Fruit fly (Drosophila melanogaster) whole organism, embryonic: Measurements from ENCODE around the gene snk.

ENCODE experiments used
- ATbp ChIP-seq: fragments of 200-800 bp; sonication (Bioruptor generic); optimal IDR thresholded peaks from 2 replicates; lab custom pipeline; 2017; ENCODE audit warnings: missing biosample characterization, mild to moderate bottlenecking, missing genetic modification characterization, missing genetic modification reagents
- Abd-B ChIP-seq: fragments of 200-800 bp; sonication (Bioruptor generic); optimal IDR thresholded peaks from 2 replicates; lab custom pipeline; 2018; ENCODE audit warnings: missing biosample characterization, mild to moderate bottlenecking, missing genetic modification characterization, moderate library complexity
- Ada2b ChIP-seq: fragments of 200-800 bp; sonication (Bioruptor generic); IDR thresholded peaks from 2 replicates; pipeline ENCODE4 v1.3.6; 2022; ENCODE audit warnings: missing biosample characterization, missing genetic modification characterization
- Aef1 ChIP-seq: fragments of 200-800 bp; sonication (Bioruptor generic); IDR thresholded peaks from 3 replicates; pipeline ENCODE4 v1.3.6; 2022; ENCODE audit warnings: missing biosample characterization, missing genetic modification characterization
- Asciz ChIP-seq: fragments of 200-800 bp; sonication (Bioruptor generic); optimal IDR thresholded peaks from 2 replicates; lab custom pipeline; 2017; ENCODE audit warnings: missing biosample characterization, mild to moderate bottlenecking, missing genetic modification characterization, missing genetic modification reagents
- BEAF-32 ChIP-seq: fragments of 200-800 bp; sonication (Bioruptor generic); optimal IDR thresholded peaks from 3 replicates; lab custom pipeline; 2017; ENCODE audit warnings: missing biosample characterization, missing genetic modification characterization, mild to moderate bottlenecking, moderate library complexity, missing genetic modification reagents
- Bdp1 ChIP-seq: fragments of 200-800 bp; sonication (Bioruptor generic); optimal IDR thresholded peaks from 3 replicates; lab custom pipeline; 2016; ENCODE audit warnings: missing biosample characterization, missing genetic modification characterization
- C15 ChIP-seq: fragments of 200-800 bp; sonication (Bioruptor generic); IDR thresholded peaks from 3 replicates; pipeline ENCODE4 v1.3.6; 2022; ENCODE audit warnings: missing biosample characterization, missing genetic modification characterization
- CG10979 ChIP-seq: fragments of 200-800 bp; sonication (Bioruptor generic); optimal IDR thresholded peaks from 2 replicates; lab custom pipeline; 2018; ENCODE audit warnings: missing biosample characterization, mild to moderate bottlenecking, missing genetic modification characterization, moderate library complexity
- CG11504 ChIP-seq: fragments of 200-800 bp; sonication (Bioruptor generic); optimal IDR thresholded peaks from 3 replicates; lab custom pipeline; 2019; ENCODE audit warnings: missing biosample characterization, mild to moderate bottlenecking, missing genetic modification characterization, moderate library complexity
- CG12942 ChIP-seq: fragments of 200-800 bp; sonication (Bioruptor generic); optimal IDR thresholded peaks from 3 replicates; lab custom pipeline; 2016; ENCODE audit warnings: missing biosample characterization, missing genetic modification characterization
- CG15514 ChIP-seq: fragments of 200-800 bp; sonication (Bioruptor generic); optimal IDR thresholded peaks from 3 replicates; lab custom pipeline; 2017; ENCODE audit warnings: missing biosample characterization, missing genetic modification characterization, mild to moderate bottlenecking, moderate library complexity, missing genetic modification reagents
- CG17385 ChIP-seq: fragments of 200-800 bp; sonication (Bioruptor generic); optimal IDR thresholded peaks from 3 replicates; lab custom pipeline; 2018; ENCODE audit warnings: missing biosample characterization, mild to moderate bottlenecking, missing genetic modification characterization
- CG30403 ChIP-seq: fragments of 200-800 bp; sonication (Bioruptor generic); optimal IDR thresholded peaks from 3 replicates; lab custom pipeline; 2016; ENCODE audit warnings: missing biosample characterization, missing genetic modification characterization
- CG42726 ChIP-seq: fragments of 200-800 bp; sonication (Bioruptor generic); IDR thresholded peaks from 2 replicates; pipeline ENCODE4 v1.3.6; 2022; ENCODE audit warnings: missing biosample characterization, missing genetic modification characterization; ENCODE audit not compliant: partially characterized antibody
- CG43689 ChIP-seq: fragments of 200-800 bp; sonication (Bioruptor generic); IDR thresholded peaks from 2 replicates; pipeline ENCODE4 v1.3.6; 2022; ENCODE audit warnings: missing biosample characterization, missing genetic modification characterization
- CG4617 ChIP-seq: fragments of 200-800 bp; sonication (Bioruptor generic); optimal IDR thresholded peaks from 3 replicates; lab custom pipeline; 2016; ENCODE audit warnings: missing biosample characterization, missing genetic modification characterization, borderline replicate concordance
- CG4730 ChIP-seq: fragments of 200-800 bp; sonication (Bioruptor generic); IDR thresholded peaks from 2 replicates; pipeline ENCODE4 v1.3.6; 2022; ENCODE audit warnings: missing biosample characterization, missing genetic modification characterization
- CG6254 ChIP-seq: fragments of 200-800 bp; sonication (Bioruptor generic); optimal IDR thresholded peaks from 3 replicates; lab custom pipeline; 2017; ENCODE audit warnings: mild to moderate bottlenecking, missing biosample characterization, missing genetic modification reagents, missing genetic modification characterization
- CrebB ChIP-seq: fragments of 200-800 bp; sonication (Bioruptor generic); optimal IDR thresholded peaks from 3 replicates; lab custom pipeline; 2018; ENCODE audit warnings: missing biosample characterization, mild to moderate bottlenecking, missing genetic modification characterization
- Dref ChIP-seq: fragments of 200-800 bp; sonication (Bioruptor generic); IDR thresholded peaks from 2 replicates; pipeline ENCODE4 v1.3.6; 2022; ENCODE audit warnings: missing biosample characterization, missing genetic modification characterization
- H15 ChIP-seq: fragments of 200-800 bp; sonication (Bioruptor generic); IDR thresholded peaks from 3 replicates; pipeline ENCODE4 v1.3.6; 2022; ENCODE audit warnings: missing biosample characterization, missing genetic modification characterization
- Hand ChIP-seq: fragments of 200-800 bp; sonication (Bioruptor generic); optimal IDR thresholded peaks from 2 replicates; lab custom pipeline; 2017; ENCODE audit warnings: mild to moderate bottlenecking, missing biosample characterization, missing genetic modification reagents, missing genetic modification characterization
- Hey ChIP-seq: fragments of 200-800 bp; sonication (Bioruptor generic); optimal IDR thresholded peaks from 3 replicates; lab custom pipeline; 2018; ENCODE audit warnings: missing biosample characterization, mild to moderate bottlenecking, missing genetic modification characterization
- Hr3 ChIP-seq: fragments of 200-800 bp; sonication (Bioruptor generic); optimal IDR thresholded peaks from 3 replicates; lab custom pipeline; 2016; ENCODE audit warnings: missing biosample characterization, missing genetic modification characterization
- Nf-YA ChIP-seq: fragments of 200-800 bp; sonication (Bioruptor generic); IDR thresholded peaks from 2 replicates; pipeline ENCODE4 v1.3.6; 2022; ENCODE audit warnings: missing biosample characterization, missing genetic modification characterization
- Nf-YC ChIP-seq: fragments of 200-800 bp; optimal IDR thresholded peaks from 3 replicates; lab custom pipeline; 2019; ENCODE audit warnings: missing biosample characterization, mild to moderate bottlenecking, missing genetic modification characterization, moderate library complexity
- NfI ChIP-seq: fragments of 200-800 bp; sonication (Bioruptor generic); optimal IDR thresholded peaks from 3 replicates; lab custom pipeline; 2018; ENCODE audit warnings: missing biosample characterization, mild to moderate bottlenecking, missing genetic modification characterization, moderate library complexity
- Usf ChIP-seq: fragments of 200-800 bp; sonication (Bioruptor generic); optimal IDR thresholded peaks from 2 replicates; lab custom pipeline; 2017; ENCODE audit warnings: missing genotype, missing biosample characterization, missing genetic modification characterization
- ac ChIP-seq: fragments of 200-800 bp; sonication (Bioruptor generic); optimal IDR thresholded peaks from 3 replicates; lab custom pipeline; 2017; ENCODE audit warnings: missing biosample characterization, mild to moderate bottlenecking, missing genetic modification characterization
- bcd ChIP-seq: fragments of 200-800 bp; sonication (Bioruptor generic); optimal IDR thresholded peaks from 2 replicates; lab custom pipeline; 2017; ENCODE audit warnings: missing biosample characterization, mild to moderate bottlenecking, missing genetic modification characterization
- ci ChIP-seq: fragments of 200-800 bp; sonication (Bioruptor generic); IDR thresholded peaks from 3 replicates; pipeline ENCODE4 v1.3.6; 2022; ENCODE audit warnings: missing biosample characterization, missing genetic modification characterization
- crc ChIP-seq: fragments of 200-800 bp; sonication (Bioruptor generic); optimal IDR thresholded peaks from 2 replicates; lab custom pipeline; 2016; ENCODE audit warnings: missing biosample characterization, missing genetic modification characterization
- dan ChIP-seq: fragments of 200-800 bp; sonication (Bioruptor generic); IDR thresholded peaks from 2 replicates; pipeline ENCODE4 v1.3.6; 2022; ENCODE audit warnings: missing biosample characterization, missing genetic modification characterization
- dati ChIP-seq: fragments of 200-800 bp; sonication (Bioruptor generic); IDR thresholded peaks from 2 replicates; pipeline ENCODE4 v1.3.6; 2022; ENCODE audit warnings: missing biosample characterization, missing genetic modification characterization
- fd3F ChIP-seq: fragments of 200-800 bp; sonication (Bioruptor generic); optimal IDR thresholded peaks from 2 replicates; lab custom pipeline; 2018; ENCODE audit warnings: missing biosample characterization, mild to moderate bottlenecking, missing genetic modification characterization, moderate library complexity
- gem ChIP-seq: fragments of 200-800 bp; sonication (Bioruptor generic); optimal IDR thresholded peaks from 2 replicates; lab custom pipeline; 2019; ENCODE audit warnings: missing biosample characterization, mild to moderate bottlenecking, missing genetic modification characterization, moderate library complexity
- hbn ChIP-seq: fragments of 200-800 bp; sonication (Bioruptor generic); IDR thresholded peaks from 2 replicates; pipeline ENCODE4 v1.3.6; 2022; ENCODE audit warnings: missing biosample characterization, missing genetic modification characterization; ENCODE audit not compliant: partially characterized antibody
- mld ChIP-seq: fragments of 200-800 bp; sonication (Bioruptor generic); IDR thresholded peaks from 3 replicates; pipeline ENCODE4 v1.3.6; 2022; ENCODE audit warnings: missing biosample characterization, missing genetic modification characterization; ENCODE audit not compliant: partially characterized antibody
- nmo ChIP-seq: fragments of 200-800 bp; sonication (Bioruptor generic); optimal IDR thresholded peaks from 2 replicates; lab custom pipeline; 2018; ENCODE audit warnings: missing biosample characterization, mild to moderate bottlenecking, missing genetic modification characterization, moderate library complexity
- pho ChIP-seq: fragments of 200-800 bp; sonication (Bioruptor generic); optimal IDR thresholded peaks from 2 replicates; lab custom pipeline; 2016; ENCODE audit warnings: missing biosample characterization, missing genetic modification characterization
- pnt ChIP-seq: fragments of 200-800 bp; sonication (Bioruptor generic); optimal IDR thresholded peaks from 3 replicates; lab custom pipeline; 2016; ENCODE audit warnings: missing biosample characterization, missing genetic modification characterization
- pzg ChIP-seq: fragments of 200-800 bp; sonication (Bioruptor generic); optimal IDR thresholded peaks from 3 replicates; lab custom pipeline; 2018; ENCODE audit warnings: missing biosample characterization, mild to moderate bottlenecking, missing genetic modification characterization, moderate library complexity
- salm ChIP-seq: fragments of 200-800 bp; sonication (Bioruptor generic); optimal IDR thresholded peaks from 2 replicates; lab custom pipeline; 2018; ENCODE audit warnings: missing biosample characterization, mild to moderate bottlenecking, missing genetic modification characterization
- scrt ChIP-seq: fragments of 200-800 bp; sonication (Bioruptor generic); optimal IDR thresholded peaks from 2 replicates; lab custom pipeline; 2018; ENCODE audit warnings: missing biosample characterization, mild to moderate bottlenecking, missing genetic modification characterization, moderate library complexity
- seq ChIP-seq: fragments of 200-800 bp; sonication (Bioruptor generic); IDR thresholded peaks from 2 replicates; pipeline ENCODE4 v1.3.6; 2022; ENCODE audit warnings: missing biosample characterization, missing genetic modification characterization
- stc ChIP-seq: fragments of 200-800 bp; sonication (Bioruptor generic); IDR thresholded peaks from 2 replicates; pipeline ENCODE4 v1.3.6; 2022; ENCODE audit warnings: missing biosample characterization, missing genetic modification characterization
- trem ChIP-seq: fragments of 200-800 bp; optimal IDR thresholded peaks from 3 replicates; lab custom pipeline; 2019; ENCODE audit warnings: missing biosample characterization, mild to moderate bottlenecking, missing genetic modification characterization, moderate library complexity
- unpg ChIP-seq: fragments of 200-800 bp; sonication (Bioruptor generic); optimal IDR thresholded peaks from 3 replicates; lab custom pipeline; 2018; ENCODE audit warnings: missing biosample characterization, mild to moderate bottlenecking, missing genetic modification characterization, moderate library complexity
- usp ChIP-seq: fragments of >200 bp; optimal IDR thresholded peaks from 2 replicates; lab custom pipeline; 2017; ENCODE audit warnings: missing biosample characterization, missing genetic modification characterization

The snk gene

DNA sequence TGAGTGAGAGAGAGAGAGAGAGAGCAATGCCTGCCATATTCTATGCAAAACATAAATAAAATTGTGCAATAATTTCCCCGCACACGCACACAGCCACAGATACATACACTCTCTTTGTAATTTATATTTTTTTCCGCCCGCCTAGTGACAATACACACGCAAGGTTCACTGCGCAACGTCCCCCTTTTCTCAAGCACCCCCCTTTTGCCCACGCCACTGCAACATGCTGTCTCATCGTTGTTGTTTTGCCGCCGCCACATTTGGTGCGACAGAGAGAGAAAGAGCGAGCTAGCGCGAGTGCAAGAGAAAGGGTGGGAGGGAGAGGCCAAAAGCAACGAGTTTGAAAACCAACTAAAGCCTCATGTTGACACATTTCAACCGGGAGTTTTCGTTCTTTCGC, 30.2 kb downstream of the snk start (continued):
- TF ChIP-seq salm (tag; lab: Kevin White, UChicago) (no peak), Nf-YA (GFP tag; lab: Robert Waterston, UW) (0 out of 2 replicates have a peak, but pooled peaks have one; percentile 27), Hey (tag; lab: Kevin White, UChicago) (peak; percentile 12), pnt (peak; percentile 40), Ada2b (peak; percentile 77), gem (tag; lab: Kevin White, UChicago) (no peak), CrebB (peak; percentile 66), nmo (GFP tag; lab: Kevin White, UChicago) (peak; percentile 48), CG4730 (GFP tag; lab: Robert Waterston, UW) (0 out of 2 replicates have a peak, but pooled peaks have one; percentile 31), Abd-B (GFP tag; lab: Kevin White, UChicago) (peak; percentile 53), mld (GFP tag; lab: Robert Waterston, UW) (no peak), Usf (GFP tag; lab: Kevin White, UChicago) (no peak), CG30403 (GFP tag; lab: Kevin White, UChicago) (peak; percentile 75), usp (GFP tag; lab: Kevin White, UChicago) (no peak), BEAF-32 (GFP tag; lab: Kevin White, UChicago) (no peak), CG6254 (GFP tag; lab: Kevin White, UChicago) (no peak), scrt (GFP tag; lab: Kevin White, UChicago) (peak; percentile 71), hbn (GFP tag; lab: Robert Waterston, UW) (no peak), unpg (GFP tag; lab: Kevin White, UChicago) (peak; percentile 52), pho (GFP tag; lab: Kevin White, UChicago) (peak; percentile 70), C15 (no peak), CG17385 (peak; percentile 41), Hand (GFP tag; lab: Kevin White, UChicago) (peak; percentile 50), Bdp1 (GFP tag; lab: Kevin White, UChicago) (peak; percentile 51), dan (GFP tag; lab: Robert Waterston, UW) (no peak), ci (peak; percentile 82), CG10979 (tag; lab: Kevin White, UChicago) (peak; percentile 47), Hr3 (GFP tag; lab: Kevin White, UChicago) (peak; percentile 46), CG15514 (GFP tag; lab: Kevin White, UChicago) (peak; percentile 37), CG12942 (GFP tag; lab: Kevin White, UChicago) (peak; percentile 49), NfI (GFP tag; lab: Kevin White, UChicago) (peak; percentile 58), CG11504 (tag; lab: Kevin White, UChicago) (peak; percentile 71), CG43689 (GFP tag; lab: Robert Waterston, UW) (peak; percentile 50; the same call in 1 of the 2 replicates), Dref (GFP tag; lab: Robert Waterston, UW) (no peak), H15 (GFP tag; lab: Robert Waterston, UW) (peak; percentile 55; the same call in 2 of the 3 replicates), stc (GFP tag; lab: Robert Waterston, UW) (peak; percentile 41; the same call in 1 of the 2 replicates), Aef1 (GFP tag; lab: Robert Waterston, UW) (peak; percentile 91), Asciz (GFP tag; lab: Kevin White, UChicago) (no peak), ac (no peak), ATbp (GFP tag; lab: Kevin White, UChicago) (peak; percentile 17), trem (tag; lab: Kevin White, UChicago) (no peak), Nf-YC (tag; lab: Kevin White, UChicago) (peak; percentile 19), seq (GFP tag; lab: Robert Waterston, UW) (no peak), bcd (GFP tag; lab: Kevin White, UChicago) (peak; percentile 63), crc (peak; percentile 54), pzg (GFP tag; lab: Kevin White, UChicago) (peak; percentile 18), dati (GFP tag; lab: Robert Waterston, UW) (peak; percentile 37; the same call in 1 of the 2 replicates), CG42726 (GFP tag; lab: Robert Waterston, UW) (0 out of 2 replicates have a peak, but pooled peaks have one; percentile 52), fd3F (GFP tag; lab: Kevin White, UChicago) (no peak), CG4617 (GFP tag; lab: Kevin White, UChicago) (no peak)
